Fruit fly (Drosophila melanogaster) whole organism, adult: ENCODE data around the gene CG4613.

Experiments
- CG11617 ChIP-seq: fragments of 200-800 bp; sonication (Bioruptor generic); optimal IDR thresholded peaks from 2 replicates; lab custom pipeline; 2017; ENCODE audit warnings: mild to moderate bottlenecking, missing biosample characterization, missing genetic modification reagents, missing genetic modification characterization
- CG12768 ChIP-seq: fragments of 200-800 bp; sonication (Bioruptor generic); optimal IDR thresholded peaks from 2 replicates; lab custom pipeline; 2017; ENCODE audit warnings: missing biosample characterization, missing genetic modification characterization, mild to moderate bottlenecking, moderate library complexity, missing genetic modification reagents
- CG14711 ChIP-seq: fragments of 200-800 bp; sonication (Bioruptor generic); optimal IDR thresholded peaks from 2 replicates; lab custom pipeline; 2018; ENCODE audit warnings: missing biosample characterization, mild to moderate bottlenecking, missing genetic modification characterization, moderate library complexity
- CG1620 ChIP-seq: fragments of 200-800 bp; sonication (Bioruptor generic); optimal IDR thresholded peaks from 2 replicates; lab custom pipeline; 2016; ENCODE audit warnings: missing biosample characterization, missing genetic modification characterization
- CG33017 ChIP-seq: fragments of 200-800 bp; sonication (Bioruptor generic); optimal IDR thresholded peaks from 2 replicates; lab custom pipeline; 2018; ENCODE audit warnings: missing biosample characterization, mild to moderate bottlenecking, missing genetic modification characterization, moderate library complexity
- CG5204 ChIP-seq: fragments of 200-800 bp; sonication (Bioruptor generic); optimal IDR thresholded peaks from 2 replicates; lab custom pipeline; 2016; ENCODE audit warnings: missing biosample characterization, missing genetic modification characterization
- CG7045 ChIP-seq: fragments of 200-800 bp; sonication (Bioruptor generic); optimal IDR thresholded peaks from 2 replicates; lab custom pipeline; 2017; ENCODE audit warnings: missing biosample characterization, mild to moderate bottlenecking, missing genetic modification characterization
- CG7101 ChIP-seq: fragments of 200-800 bp; sonication (Bioruptor generic); optimal IDR thresholded peaks from 2 replicates; lab custom pipeline; 2018; ENCODE audit warnings: missing biosample characterization, mild to moderate bottlenecking, missing genetic modification characterization, moderate library complexity
- Clk ChIP-seq: fragments of 200-800 bp; sonication (Bioruptor generic); optimal IDR thresholded peaks from 2 replicates; lab custom pipeline; 2017; ENCODE audit warnings: missing biosample characterization, missing genetic modification characterization
- Crg-1 ChIP-seq: fragments of 200-800 bp; sonication (Bioruptor generic); optimal IDR thresholded peaks from 2 replicates; lab custom pipeline; 2016; ENCODE audit warnings: missing biosample characterization, missing genetic modification characterization
- Hr96 ChIP-seq: fragments of 200-800 bp; sonication (Bioruptor generic); optimal IDR thresholded peaks from 2 replicates; lab custom pipeline; 2016; ENCODE audit warnings: missing biosample characterization, missing genetic modification characterization
- Mnt ChIP-seq: fragments of 200-800 bp; sonication (Bioruptor generic); optimal IDR thresholded peaks from 2 replicates; lab custom pipeline; 2016; ENCODE audit warnings: missing biosample characterization, mild to moderate bottlenecking, missing genetic modification characterization
- bab1 ChIP-seq: fragments of 200-800 bp; sonication (Bioruptor generic); optimal IDR thresholded peaks from 3 replicates; lab custom pipeline; 2019; ENCODE audit warnings: missing biosample characterization, mild to moderate bottlenecking, missing genetic modification characterization, moderate library complexity
- cic ChIP-seq: fragments of 200-800 bp; sonication (Bioruptor generic); optimal IDR thresholded peaks from 2 replicates; lab custom pipeline; 2017; ENCODE audit warnings: missing biosample characterization, mild to moderate bottlenecking, missing genetic modification characterization, moderate library complexity
- cnc ChIP-seq, 2 experiments: fragments of >200 bp; optimal IDR thresholded peaks; 2 replicates each; lab custom pipeline; 2017
- kay ChIP-seq: fragments of 200-800 bp; sonication (Bioruptor generic); peaks from one replicate; lab custom pipeline; 2016; ENCODE audit warnings: missing biosample characterization, missing genetic modification characterization, borderline replicate concordance
- ovo ChIP-seq: fragments of 200-800 bp; sonication (Bioruptor generic); optimal IDR thresholded peaks from 2 replicates; lab custom pipeline; 2016; ENCODE audit warnings: missing biosample characterization, missing genetic modification characterization
- pad ChIP-seq: fragments of 200-800 bp; sonication (Bioruptor generic); optimal IDR thresholded peaks from 3 replicates; lab custom pipeline; 2017; ENCODE audit warnings: missing biosample characterization, missing genetic modification characterization, mild to moderate bottlenecking, moderate library complexity, missing genetic modification reagents
- tj ChIP-seq: fragments of 200-800 bp; sonication (Bioruptor generic); optimal IDR thresholded peaks from 3 replicates; lab custom pipeline; 2017; ENCODE audit warnings: missing biosample characterization, mild to moderate bottlenecking, missing genetic modification characterization, moderate library complexity
- toe ChIP-seq: fragments of 200-800 bp; sonication (Bioruptor generic); optimal IDR thresholded peaks from 2 replicates; lab custom pipeline; 2016; ENCODE audit warnings: missing biosample characterization, missing genetic modification characterization

Gene CG4613

dm6 chr3L:14550839-14551415 lies 29.4 kb upstream of the CG4613 start, which contains the start of gene Gbs-70E:
Gene Gbs-70E, minus strand, starts transcription at chr3L:14550975.
- TF ChIP-seq Crg-1 (GFP tag; lab: Kevin White, UChicago) (peak; percentile 84), CG12768 (peak; percentile 90), CG11617 (GFP tag; lab: Kevin White, UChicago) (peak; percentile 96), cnc (optimal IDR thresholded peaks at IDR 0.05; lab: Kevin White, UChicago) (no peak), CG33017 (tag; lab: Kevin White, UChicago) (peak; percentile 93), CG1620 (GFP tag; lab: Kevin White, UChicago) (peak; percentile 86), Mnt (GFP tag; lab: Kevin White, UChicago) (peak; percentile 81), CG7101 (tag; lab: Kevin White, UChicago) (peak; percentile 94), cic (GFP tag; lab: Kevin White, UChicago) (peak; percentile 88), bab1 (GFP tag; lab: Kevin White, UChicago) (peak; percentile 98), CG5204 (GFP tag; lab: Kevin White, UChicago) (peak; percentile 88), pad (GFP tag; lab: Kevin White, UChicago) (peak; percentile 83), CG14711 (peak; percentile 80), tj (peak; percentile 80), Clk (peak; percentile 44), kay (GFP tag; lab: Kevin White, UChicago) (peak; percentile 43), CG7045 (GFP tag; lab: Kevin White, UChicago) (peak; percentile 84), ovo (GFP tag; lab: Kevin White, UChicago) (peak; percentile 90), Hr96 (GFP tag; lab: Kevin White, UChicago) (peak; percentile 90), toe (GFP tag; lab: Kevin White, UChicago) (peak; percentile 86)

dm6 chr3L:14549958-14550357 lies 28.5 kb upstream of the CG4613 start:
- peak; percentile 12 for TF ChIP-seq CG33017 (tag; lab: Kevin White, UChicago)
- TF ChIP-seq Hr96 (GFP tag; lab: Kevin White, UChicago) = no peak

dm6 chr3L:14549215-14549614 lies 27.7 kb upstream of the CG4613 start:
- TF ChIP-seq Crg-1 (GFP tag; lab: Kevin White, UChicago) (no peak), CG14711 (no peak), toe (GFP tag; lab: Kevin White, UChicago) (no peak), bab1 (GFP tag; lab: Kevin White, UChicago) (no peak), Clk (no peak), CG11617 (GFP tag; lab: Kevin White, UChicago) (no peak), Mnt (GFP tag; lab: Kevin White, UChicago) (no peak), kay (GFP tag; lab: Kevin White, UChicago) (no peak), CG12768 (no peak), CG7045 (GFP tag; lab: Kevin White, UChicago) (no peak), tj (no peak), pad (GFP tag; lab: Kevin White, UChicago) (no peak), CG33017 (tag; lab: Kevin White, UChicago) (no peak), CG1620 (GFP tag; lab: Kevin White, UChicago) (no peak)

dm6 chr3L:14547811-14548765 lies 26.6 kb upstream of the CG4613 start:
- TF ChIP-seq CG14711 = no peak
- TF ChIP-seq CG7101 (tag; lab: Kevin White, UChicago) = no peak
- TF ChIP-seq Hr96 (GFP tag; lab: Kevin White, UChicago) = no peak
- TF ChIP-seq tj = peak; percentile 93
- peak; percentile 83 for TF ChIP-seq kay (GFP tag; lab: Kevin White, UChicago)
- no peak for TF ChIP-seq Mnt (GFP tag; lab: Kevin White, UChicago)
- no peak for TF ChIP-seq CG11617 (GFP tag; lab: Kevin White, UChicago)
- TF ChIP-seq cic (GFP tag; lab: Kevin White, UChicago) = peak; percentile 14
- peak; percentile 48 for TF ChIP-seq bab1 (GFP tag; lab: Kevin White, UChicago)
- TF ChIP-seq Crg-1 (GFP tag; lab: Kevin White, UChicago) = no peak
- no peak for TF ChIP-seq CG1620 (GFP tag; lab: Kevin White, UChicago)
- no peak for TF ChIP-seq cnc (optimal IDR thresholded peaks at IDR 0.05; lab: Kevin White, UChicago)

dm6 chr3L:14546918-14547533 lies 25.5 kb upstream of the CG4613 start:
- TF ChIP-seq Clk = no peak
- TF ChIP-seq cic (GFP tag; lab: Kevin White, UChicago) = peak; percentile 26
